Worm (Caenorhabditis elegans) whole organism, L2 larva: ENCODE results near the gene sra-3.

Experiments used
- F13H6.1 ChIP-seq: sonication (generic microtip); optimal IDR thresholded peaks from 2 replicates; lab custom pipeline; 2016; ENCODE audit warnings: missing genetic modification characterization, missing compliant biosample characterization
- R02D3.7 ChIP-seq: fragments of 150-350 bp; optimal IDR thresholded peaks from 2 replicates; lab custom pipeline; 2014; ENCODE audit warnings: missing biosample characterization, missing genetic modification characterization
- ZK546.5 ChIP-seq: sonication (generic microtip); optimal IDR thresholded peaks from 2 replicates; lab custom pipeline; 2017; ENCODE audit warnings: missing biosample characterization, missing genetic modification characterization
- alr-1 ChIP-seq: fragments of 150-350 bp; optimal IDR thresholded peaks from 2 replicates; lab custom pipeline; 2014; ENCODE audit warnings: missing biosample characterization, missing genetic modification characterization
- aly-2 ChIP-seq: fragments of 150-350 bp; optimal IDR thresholded peaks from 2 replicates; lab custom pipeline; 2014; ENCODE audit warnings: missing biosample characterization, missing genetic modification characterization
- blmp-1 ChIP-seq: sonication (generic microtip); optimal IDR thresholded peaks from 2 replicates; lab custom pipeline; 2017; ENCODE audit warnings: missing genetic modification characterization, mild to moderate bottlenecking, missing compliant biosample characterization, antibody characterized with exemption, moderate library complexity; ENCODE audit not compliant: insufficient read depth
- ceh-16 ChIP-seq: fragments of 150-350 bp; optimal IDR thresholded peaks from 2 replicates; lab custom pipeline; 2014; ENCODE audit warnings: missing biosample characterization, missing genetic modification characterization
- crh-2 ChIP-seq: sonication (generic microtip); optimal IDR thresholded peaks from 2 replicates; lab custom pipeline; 2017; ENCODE audit warnings: missing biosample characterization, missing genetic modification characterization
- egl-27 ChIP-seq: sonication (generic microtip); optimal IDR thresholded peaks from 3 replicates; lab custom pipeline; 2017; ENCODE audit warnings: missing biosample characterization, missing genetic modification reagents, missing genetic modification characterization
- fos-1 ChIP-seq: fragments of 150-350 bp; optimal IDR thresholded peaks from 2 replicates; lab custom pipeline; 2014; ENCODE audit warnings: missing biosample characterization, missing genetic modification characterization
- gmeb-1 ChIP-seq: fragments of 150-350 bp; optimal IDR thresholded peaks from 2 replicates; lab custom pipeline; 2014; ENCODE audit warnings: missing biosample characterization, missing genetic modification characterization
- lin-11 ChIP-seq: fragments of 150-350 bp; sonication (generic microtip); optimal IDR thresholded peaks from 2 replicates; lab custom pipeline; 2014; ENCODE audit warnings: missing biosample characterization, missing genetic modification characterization, inconsistent platforms, mixed read lengths
- lin-39 ChIP-seq: fragments of 150-350 bp; optimal IDR thresholded peaks from 2 replicates; lab custom pipeline; 2014; ENCODE audit warnings: missing biosample characterization, missing genetic modification reagents, missing genetic modification characterization
- lsy-2 ChIP-seq, 2 experiments: fragments of 150-350 bp in 1 of 2; sonication (generic microtip) in 1 of 2; optimal IDR thresholded peaks; 2 replicates each; lab custom pipeline; 2014 to 2017; ENCODE audit warnings: missing biosample characterization in 2 of 2, missing genetic modification characterization in 2 of 2
- mab-5 ChIP-seq: fragments of 150-350 bp; optimal IDR thresholded peaks from 2 replicates; lab custom pipeline; 2014; ENCODE audit warnings: missing biosample characterization, missing genetic modification characterization
- mbf-1 ChIP-seq: sonication (generic microtip); optimal IDR thresholded peaks from 2 replicates; lab custom pipeline; 2017; ENCODE audit warnings: missing biosample characterization, missing genetic modification characterization
- mdl-1 ChIP-seq, 2 experiments: fragments of 150-350 bp in 1 of 2; sonication (generic microtip) in 1 of 2; optimal IDR thresholded peaks; 2 replicates each; lab custom pipeline; 2017; ENCODE audit warnings: missing biosample characterization in 2 of 2, missing genetic modification characterization in 2 of 2
- nhr-129 ChIP-seq: fragments of 150-350 bp; optimal IDR thresholded peaks from 2 replicates; lab custom pipeline; 2014; ENCODE audit warnings: missing biosample characterization, missing genetic modification characterization
- nhr-21 ChIP-seq: fragments of 150-350 bp; optimal IDR thresholded peaks from 2 replicates; lab custom pipeline; 2014; ENCODE audit warnings: missing biosample characterization, missing genetic modification characterization
- nhr-23 ChIP-seq: fragments of 150-350 bp; optimal IDR thresholded peaks from 2 replicates; lab custom pipeline; 2014; ENCODE audit warnings: missing biosample characterization, missing genetic modification reagents, missing genetic modification characterization
- nhr-237 ChIP-seq: fragments of 150-350 bp; optimal IDR thresholded peaks from 2 replicates; lab custom pipeline; 2014; ENCODE audit warnings: missing biosample characterization, missing genetic modification characterization
- nhr-25 ChIP-seq: fragments of 150-350 bp; sonication (generic microtip); optimal IDR thresholded peaks from 3 replicates; lab custom pipeline; 2014; ENCODE audit warnings: missing biosample characterization, missing genetic modification characterization
- nhr-6 ChIP-seq: fragments of 150-350 bp; optimal IDR thresholded peaks from 2 replicates; lab custom pipeline; 2014; ENCODE audit warnings: missing biosample characterization, missing genetic modification characterization
- peb-1 ChIP-seq: fragments of 150-350 bp; optimal IDR thresholded peaks from 2 replicates; lab custom pipeline; 2014; ENCODE audit warnings: missing biosample characterization, missing genetic modification characterization
- sem-4 ChIP-seq: fragments of 150-350 bp; optimal IDR thresholded peaks from 2 replicates; lab custom pipeline; 2014; ENCODE audit warnings: missing biosample characterization, missing genetic modification reagents, missing genetic modification characterization
- skn-1 ChIP-seq: sonication (generic microtip); optimal IDR thresholded peaks from 2 replicates; lab custom pipeline; 2017; ENCODE audit warnings: missing biosample characterization, missing genetic modification characterization
- sma-3 ChIP-seq: sonication (generic microtip); optimal IDR thresholded peaks from 2 replicates; lab custom pipeline; 2016; ENCODE audit warnings: missing genetic modification reagents, missing genetic modification characterization, missing compliant biosample characterization
- sma-9 ChIP-seq, 2 experiments: fragments of 150-350 bp in 1 of 2; sonication (generic microtip) in 1 of 2; optimal IDR thresholded peaks; 2 replicates each; lab custom pipeline; 2014 to 2016; ENCODE audit warnings: missing genetic modification characterization in 2 of 2, mild to moderate bottlenecking in 1 of 2, missing biosample characterization in 1 of 2, missing compliant biosample characterization in 1 of 2, missing genetic modification reagents in 1 of 2, moderate library complexity in 1 of 2
- snpc-4 ChIP-seq: fragments of 150-350 bp; optimal IDR thresholded peaks from 2 replicates; lab custom pipeline; 2014; ENCODE audit warnings: missing biosample characterization, missing genetic modification characterization
- unc-39 ChIP-seq: fragments of 150-350 bp; optimal IDR thresholded peaks from 2 replicates; lab custom pipeline; 2014; ENCODE audit warnings: missing biosample characterization, missing genetic modification characterization
- unc-55 ChIP-seq: fragments of 150-350 bp; sonication (generic microtip); optimal IDR thresholded peaks from 3 replicates; lab custom pipeline; 2014; ENCODE audit warnings: missing biosample characterization, missing genetic modification reagents, missing genetic modification characterization
- unc-62 ChIP-seq: fragments of 150-350 bp; optimal IDR thresholded peaks from 2 replicates; lab custom pipeline; 2014; ENCODE audit warnings: missing biosample characterization, missing genetic modification reagents, missing genetic modification characterization
- ztf-1 ChIP-seq: fragments of 200-800 bp; sonication (Bioruptor generic); conservative IDR thresholded peaks from 2 replicates; pipeline ENCODE4 v1.3.6; 2022; ENCODE audit warnings: missing genetic modification characterization, missing compliant biosample characterization
- ztf-11 ChIP-seq: sonication (generic microtip); optimal IDR thresholded peaks from 2 replicates; lab custom pipeline; 2017; ENCODE audit warnings: missing biosample characterization, missing genetic modification characterization
- ztf-4 ChIP-seq: fragments of 150-350 bp; optimal IDR thresholded peaks from 2 replicates; lab custom pipeline; 2014; ENCODE audit warnings: missing biosample characterization, missing genetic modification characterization

sra-3 gene

DNA sequence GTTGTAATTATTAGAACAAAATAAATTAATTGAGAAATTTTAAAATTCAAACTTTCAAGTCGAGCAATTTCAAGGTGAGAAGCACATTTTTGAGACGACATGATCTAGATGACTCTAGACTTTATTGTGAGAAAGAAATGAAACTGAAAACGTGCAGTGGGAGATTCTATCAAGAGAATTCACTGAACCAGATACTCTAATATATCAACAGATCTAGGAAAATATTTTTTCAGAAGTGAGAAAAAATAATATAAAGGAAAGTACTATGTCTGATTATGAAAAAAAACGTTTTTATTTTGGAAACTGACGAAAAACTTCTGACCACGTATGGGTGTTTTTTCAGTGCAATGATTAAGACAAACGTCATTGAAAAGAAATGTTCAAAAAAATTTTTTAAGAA is at the start of gene sra-3:
sra-3 (minus strand) TSS at position 101 of the 400 bp plus-strand sequence.
- TF ChIP-seq egl-27, result no peak
- TF ChIP-seq R02D3.7 (tag; lab: Kevin White, UChicago), result no peak
- TF ChIP-seq nhr-237 (tag; lab: Kevin White, UChicago), result no peak
- no peak for TF ChIP-seq lin-11
- TF ChIP-seq alr-1 (tag; lab: Kevin White, UChicago), result no peak
- TF ChIP-seq peb-1 (tag; lab: Kevin White, UChicago), result no peak

DNA sequence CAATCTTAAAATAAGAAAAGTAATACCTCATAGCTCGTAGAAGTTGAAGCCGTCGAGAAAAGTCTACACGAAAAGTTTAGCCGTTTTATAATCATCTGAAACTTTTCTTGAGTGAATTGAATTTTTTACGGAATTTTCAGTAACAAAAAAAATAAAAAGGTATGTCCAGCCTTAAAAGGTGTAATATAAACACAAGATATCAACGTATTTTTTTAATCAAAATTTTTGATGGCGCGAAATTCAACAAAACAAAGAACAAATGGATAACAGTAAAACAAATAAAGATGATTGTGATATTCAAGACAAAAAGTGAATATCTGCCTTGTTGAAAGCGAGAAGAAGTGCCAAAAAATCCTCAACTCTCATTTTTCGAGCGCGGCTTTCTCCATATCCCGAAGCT is 49.0 kb upstream of the sra-3 start, which contains the start of gene eral-1:
eral-1 (minus strand) TSS at position 101 of the 400 bp plus-strand sequence.
- no peak for TF ChIP-seq crh-2 (tag; lab: Kevin White, UChicago)
- TF ChIP-seq aly-2 (tag; lab: Kevin White, UChicago), result no peak
- no peak for TF ChIP-seq sma-9 (GFP tag; optimal IDR thresholded peaks at IDR 0.05; lab: Kevin White, UChicago)
- no peak for TF ChIP-seq sma-9 (tag; optimal IDR thresholded peaks at IDR 0.05; lab: Kevin White, UChicago)
- no peak for TF ChIP-seq ZK546.5

DNA sequence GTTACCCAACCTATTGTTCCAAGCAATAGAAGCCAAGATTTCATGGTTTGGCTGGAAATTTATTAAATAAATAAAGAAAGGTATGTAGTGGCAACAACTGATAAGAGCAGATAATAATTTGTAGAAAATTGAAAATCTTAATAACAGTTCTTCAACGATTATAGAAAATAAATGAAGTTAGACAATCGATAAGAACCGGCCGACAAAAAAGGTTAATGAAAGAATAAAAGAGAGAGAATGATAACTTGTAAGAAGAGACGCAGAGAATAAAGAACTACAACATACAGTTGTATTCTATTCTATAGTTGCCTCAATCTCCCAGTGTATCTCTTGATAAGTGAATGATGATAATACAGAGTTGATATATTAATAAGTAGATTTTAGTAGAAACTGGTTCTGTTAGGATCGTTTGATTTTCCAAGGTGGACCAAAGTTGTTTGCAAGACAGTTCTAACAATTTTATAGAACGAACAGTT is 46.1 kb upstream of the sra-3 start, which contains the start of gene ugt-58:
ugt-58 (minus strand) TSS at position 51 of the 476 bp plus-strand sequence.
- TF ChIP-seq gmeb-1 (tag; lab: Kevin White, UChicago) (peak; percentile 36), unc-39 (no peak), sma-9 (GFP tag; optimal IDR thresholded peaks at IDR 0.05; lab: Kevin White, UChicago) (peak; percentile 65), sma-9 (tag; optimal IDR thresholded peaks at IDR 0.05; lab: Kevin White, UChicago) (no peak), skn-1 (tag; lab: Kevin White, UChicago) (no peak), ztf-4 (no peak), unc-62 (no peak), sma-3 (peak; percentile 50), snpc-4 (tag; lab: Kevin White, UChicago) (no peak), unc-55 (GFP tag; lab: Kevin White, UChicago) (no peak), nhr-21 (tag; lab: Kevin White, UChicago) (peak; percentile 9), nhr-129 (tag; lab: Kevin White, UChicago) (no peak), lsy-2 (tag; optimal IDR thresholded peaks at IDR 0.05; lab: Kevin White, UChicago) (no peak), ztf-11 (tag; lab: Kevin White, UChicago) (no peak), nhr-25 (tag; lab: Kevin White, UChicago) (peak; percentile 64), nhr-23 (no peak), fos-1 (tag; lab: Kevin White, UChicago) (peak; percentile 37), nhr-237 (tag; lab: Kevin White, UChicago) (no peak), blmp-1 (tag; lab: Kevin White, UChicago) (peak; percentile 25), egl-27 (no peak), sem-4 (tag; lab: Kevin White, UChicago) (no peak)

DNA sequence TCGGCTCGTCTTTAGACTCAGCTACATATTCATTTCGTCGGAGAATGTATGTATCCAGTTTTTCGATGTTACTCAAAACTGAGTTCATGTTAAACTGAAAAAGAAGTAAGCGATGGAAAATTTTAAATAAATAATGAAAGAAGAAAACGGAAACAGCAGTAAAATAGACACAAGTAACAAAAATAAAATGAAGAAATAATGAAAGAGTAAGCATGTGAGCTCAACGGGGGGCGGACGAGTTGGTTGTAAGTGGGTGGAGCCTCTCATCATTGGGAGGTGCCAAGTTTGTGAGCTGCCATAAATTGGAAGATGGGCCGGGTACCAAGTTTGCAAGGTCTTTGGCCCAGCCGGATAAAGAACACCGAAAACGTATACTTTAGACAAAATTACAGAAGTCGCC is 42.8 kb upstream of the sra-3 start, which contains the start of gene wee-1.1:
wee-1.1 (minus strand) TSS at position 101 of the 400 bp plus-strand sequence.
- no peak for TF ChIP-seq nhr-237 (tag; lab: Kevin White, UChicago)
- TF ChIP-seq blmp-1 (tag; lab: Kevin White, UChicago), result no peak
- TF ChIP-seq R02D3.7 (tag; lab: Kevin White, UChicago), result no peak
- TF ChIP-seq peb-1 (tag; lab: Kevin White, UChicago), result no peak
- no peak for TF ChIP-seq unc-62
- no peak for TF ChIP-seq nhr-21 (tag; lab: Kevin White, UChicago)
- no peak for TF ChIP-seq lin-39
- TF ChIP-seq F13H6.1 (tag; lab: Kevin White, UChicago), result no peak
- TF ChIP-seq mdl-1 (tag; optimal IDR thresholded peaks at IDR 0.05; lab: Kevin White, UChicago), result no peak

DNA sequence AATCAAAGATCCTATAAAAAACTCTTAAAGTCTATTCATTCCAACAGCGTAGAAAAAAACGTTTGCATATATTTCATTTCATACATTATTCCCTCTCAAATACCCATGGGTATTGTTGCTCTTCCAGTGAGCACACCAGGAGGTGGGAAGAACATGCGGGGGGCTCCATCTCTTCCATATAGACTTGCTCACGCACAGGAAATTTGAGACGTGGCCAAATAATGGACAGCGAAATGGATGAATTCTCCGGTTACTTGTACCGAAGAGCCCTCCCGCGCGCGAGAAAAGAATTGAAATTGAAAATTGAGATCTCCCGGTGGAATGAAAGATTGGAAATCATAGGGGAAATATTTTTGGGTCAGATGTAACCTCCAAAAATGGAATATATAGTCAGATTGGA is 37.0 kb upstream of the sra-3 start:
- TF ChIP-seq ceh-16 (no peak), F13H6.1 (tag; lab: Kevin White, UChicago) (peak; percentile 6)

DNA sequence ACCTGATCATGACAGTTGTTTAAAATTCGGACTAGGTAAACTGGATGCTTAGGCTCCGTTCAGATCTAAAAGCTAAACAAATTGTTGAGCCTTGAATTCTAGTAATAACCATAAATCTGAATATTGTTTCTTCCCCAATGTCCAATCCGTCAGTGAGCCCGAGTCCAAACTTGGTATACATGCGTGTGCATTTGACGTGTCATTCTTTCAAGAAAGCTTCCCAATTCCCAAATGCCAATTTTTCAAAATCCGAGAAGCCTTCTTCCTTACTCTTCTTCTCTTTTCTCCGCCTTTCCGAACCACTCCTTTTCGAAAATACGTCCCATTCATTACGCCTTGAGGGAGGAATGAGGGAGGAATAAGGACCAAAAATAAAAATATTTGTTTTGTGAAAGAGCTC is 36.1 kb upstream of the sra-3 start:
- TF ChIP-seq unc-39 (no peak), mbf-1 (tag; lab: Kevin White, UChicago) (no peak), nhr-25 (tag; lab: Kevin White, UChicago) (no peak), ztf-1 (no peak), nhr-129 (tag; lab: Kevin White, UChicago) (no peak), R02D3.7 (tag; lab: Kevin White, UChicago) (no peak), lin-39 (no peak), crh-2 (tag; lab: Kevin White, UChicago) (peak; percentile 14), nhr-6 (tag; lab: Kevin White, UChicago) (no peak), mab-5 (peak; percentile 74), aly-2 (tag; lab: Kevin White, UChicago) (no peak)
